Fruit fly (Drosophila melanogaster) whole organism, embryonic: ENCODE measurements around the gene Tmtc4.
A peak's percentile ranks its signal among the peaks of the same experiment; 100 is the strongest.

ENCODE experiments used
- Atf3 ChIP-seq: fragments of 200-800 bp; sonication (Bioruptor generic); optimal IDR thresholded peaks from 3 replicates; lab custom pipeline; 2016; ENCODE audit warnings: missing biosample characterization, missing genetic modification characterization
- B-H1 ChIP-seq: fragments of 200-800 bp; sonication (Bioruptor generic); IDR thresholded peaks from 3 replicates; pipeline ENCODE4 v1.3.6; 2022; ENCODE audit warnings: missing biosample characterization, missing genetic modification characterization
- CG10431 ChIP-seq: fragments of 200-800 bp; sonication (Bioruptor generic); optimal IDR thresholded peaks from 3 replicates; lab custom pipeline; 2018; ENCODE audit warnings: missing biosample characterization, mild to moderate bottlenecking, missing genetic modification characterization
- CG12104 ChIP-seq: fragments of 200-800 bp; sonication (Bioruptor generic); optimal IDR thresholded peaks from 3 replicates; lab custom pipeline; 2016; ENCODE audit warnings: missing biosample characterization, missing genetic modification characterization
- CG12769 ChIP-seq: fragments of 200-800 bp; sonication (Bioruptor generic); optimal IDR thresholded peaks from 2 replicates; lab custom pipeline; 2019; ENCODE audit warnings: missing biosample characterization, mild to moderate bottlenecking, missing genetic modification characterization, moderate library complexity
- CG15011 ChIP-seq: fragments of 200-800 bp; sonication (Bioruptor generic); optimal IDR thresholded peaks from 3 replicates; lab custom pipeline; 2018; ENCODE audit warnings: missing biosample characterization, mild to moderate bottlenecking, missing genetic modification characterization
- CG15601 ChIP-seq: fragments of 200-800 bp; sonication (Bioruptor generic); optimal IDR thresholded peaks from 3 replicates; lab custom pipeline; 2019; ENCODE audit warnings: missing biosample characterization, mild to moderate bottlenecking, missing genetic modification characterization, moderate library complexity
- CG16779 ChIP-seq: fragments of 200-800 bp; sonication (Bioruptor generic); IDR thresholded peaks from 2 replicates; pipeline ENCODE4 v1.3.6; 2022; ENCODE audit warnings: missing biosample characterization, missing genetic modification characterization
- CG17361 ChIP-seq: fragments of 200-800 bp; sonication (Bioruptor generic); IDR thresholded peaks from 3 replicates; pipeline ENCODE4 v1.3.6; 2022; ENCODE audit warnings: missing biosample characterization, missing genetic modification characterization
- CG2202 ChIP-seq: fragments of 200-800 bp; sonication (Bioruptor generic); optimal IDR thresholded peaks from 2 replicates; lab custom pipeline; 2018; ENCODE audit warnings: missing biosample characterization, mild to moderate bottlenecking, missing genetic modification characterization
- CG3838 ChIP-seq: fragments of 200-800 bp; sonication (Bioruptor generic); optimal IDR thresholded peaks from 3 replicates; lab custom pipeline; 2016; ENCODE audit warnings: missing biosample characterization, missing genetic modification characterization
- CG3847 ChIP-seq: fragments of 200-800 bp; sonication (Bioruptor generic); IDR thresholded peaks from 2 replicates; pipeline ENCODE4 v1.3.6; 2022; ENCODE audit warnings: missing biosample characterization, missing genetic modification characterization
- CG42726 ChIP-seq: fragments of 200-800 bp; sonication (Bioruptor generic); IDR thresholded peaks from 2 replicates; pipeline ENCODE4 v1.3.6; 2022; ENCODE audit warnings: missing biosample characterization, missing genetic modification characterization; ENCODE audit not compliant: partially characterized antibody
- CG6254 ChIP-seq: fragments of 200-800 bp; sonication (Bioruptor generic); optimal IDR thresholded peaks from 3 replicates; lab custom pipeline; 2017; ENCODE audit warnings: mild to moderate bottlenecking, missing biosample characterization, missing genetic modification reagents, missing genetic modification characterization
- CG6272 ChIP-seq: fragments of 200-800 bp; sonication (Bioruptor generic); IDR thresholded peaks from 2 replicates; pipeline ENCODE4 v1.3.6; 2022; ENCODE audit warnings: missing biosample characterization, missing genetic modification characterization
- CG7372 ChIP-seq: fragments of 200-800 bp; sonication (Bioruptor generic); IDR thresholded peaks from 2 replicates; pipeline ENCODE4 v1.3.6; 2022; ENCODE audit warnings: missing biosample characterization, missing genetic modification characterization
- CHES-1-like ChIP-seq: fragments of 200-800 bp; sonication (Bioruptor generic); optimal IDR thresholded peaks from 2 replicates; lab custom pipeline; 2016; ENCODE audit warnings: missing biosample characterization, missing genetic modification characterization
- Dfd ChIP-seq, 2 experiments: fragments of >200 bp; optimal IDR thresholded peaks; 2 replicates each; lab custom pipeline; 2017; ENCODE audit warnings: missing biosample characterization in 2 of 2, missing genetic modification characterization in 2 of 2
- Doc2 ChIP-seq: fragments of 200-800 bp; sonication (Bioruptor generic); IDR thresholded peaks from 2 replicates; pipeline ENCODE4 v1.3.6; 2022; ENCODE audit warnings: missing biosample characterization, missing genetic modification characterization
- Fer1 ChIP-seq: fragments of 200-800 bp; sonication (Bioruptor generic); optimal IDR thresholded peaks from 2 replicates; lab custom pipeline; 2017; ENCODE audit warnings: missing biosample characterization, mild to moderate bottlenecking, missing genetic modification characterization
- H15 ChIP-seq: fragments of 200-800 bp; sonication (Bioruptor generic); IDR thresholded peaks from 3 replicates; pipeline ENCODE4 v1.3.6; 2022; ENCODE audit warnings: missing biosample characterization, missing genetic modification characterization
- Hand ChIP-seq: fragments of 200-800 bp; sonication (Bioruptor generic); optimal IDR thresholded peaks from 2 replicates; lab custom pipeline; 2017; ENCODE audit warnings: mild to moderate bottlenecking, missing biosample characterization, missing genetic modification reagents, missing genetic modification characterization
- Hsf ChIP-seq: fragments of 200-800 bp; sonication (Bioruptor generic); optimal IDR thresholded peaks from 3 replicates; lab custom pipeline; 2016; ENCODE audit warnings: missing biosample characterization, missing genetic modification characterization
- Lhr ChIP-seq: fragments of 200-800 bp; sonication (Bioruptor generic); optimal IDR thresholded peaks from 3 replicates; lab custom pipeline; 2017; ENCODE audit warnings: mild to moderate bottlenecking, missing biosample characterization, missing genetic modification reagents, missing genetic modification characterization
- MESR4 ChIP-seq: fragments of 200-800 bp; sonication (Bioruptor generic); optimal IDR thresholded peaks from 2 replicates; lab custom pipeline; 2018; ENCODE audit warnings: missing biosample characterization, mild to moderate bottlenecking, missing genetic modification characterization, moderate library complexity
- MTF-1 ChIP-seq: fragments of 200-800 bp; sonication (Bioruptor generic); optimal IDR thresholded peaks from 2 replicates; lab custom pipeline; 2018; ENCODE audit warnings: missing biosample characterization, mild to moderate bottlenecking, missing genetic modification characterization, borderline replicate concordance
- Myb ChIP-seq: fragments of 200-800 bp; sonication (Bioruptor generic); optimal IDR thresholded peaks from 2 replicates; lab custom pipeline; 2016; ENCODE audit warnings: missing biosample characterization, missing genetic modification characterization
- NC2β ChIP-seq: fragments of 200-800 bp; sonication (Bioruptor generic); optimal IDR thresholded peaks from 2 replicates; lab custom pipeline; 2016; ENCODE audit warnings: missing biosample characterization, missing genetic modification characterization
- Oaz ChIP-seq: fragments of 200-800 bp; sonication (Bioruptor generic); IDR thresholded peaks from 2 replicates; pipeline ENCODE4 v1.3.6; 2022; ENCODE audit warnings: missing biosample characterization, missing genetic modification characterization
- Six4 ChIP-seq: fragments of 200-800 bp; sonication (Bioruptor generic); optimal IDR thresholded peaks from 2 replicates; lab custom pipeline; 2016; ENCODE audit warnings: missing biosample characterization, missing genetic modification characterization
- Sox102F ChIP-seq: fragments of 200-800 bp; sonication (Bioruptor generic); optimal IDR thresholded peaks from 2 replicates; lab custom pipeline; 2018; ENCODE audit warnings: missing biosample characterization, mild to moderate bottlenecking, missing genetic modification characterization, moderate library complexity
- abd-A ChIP-seq: fragments of 200-800 bp; sonication (Bioruptor generic); optimal IDR thresholded peaks from 3 replicates; lab custom pipeline; 2019; ENCODE audit warnings: missing biosample characterization, mild to moderate bottlenecking, missing genetic modification characterization, moderate library complexity
- aop ChIP-seq: fragments of 200-800 bp; sonication (Bioruptor generic); IDR thresholded peaks from 2 replicates; pipeline ENCODE4 v1.3.6; 2022; ENCODE audit warnings: missing biosample characterization, missing genetic modification characterization
- bigmax ChIP-seq: fragments of 200-800 bp; sonication (Bioruptor generic); optimal IDR thresholded peaks from 2 replicates; lab custom pipeline; 2018; ENCODE audit warnings: missing biosample characterization, mild to moderate bottlenecking, missing genetic modification characterization
- cato ChIP-seq: fragments of 200-800 bp; sonication (Bioruptor generic); optimal IDR thresholded peaks from 2 replicates; lab custom pipeline; 2016; ENCODE audit warnings: missing biosample characterization, missing genetic modification characterization, borderline replicate concordance
- caup ChIP-seq: fragments of 200-800 bp; sonication (Bioruptor generic); optimal IDR thresholded peaks from 3 replicates; lab custom pipeline; 2017; ENCODE audit warnings: missing biosample characterization, mild to moderate bottlenecking, missing genetic modification characterization, moderate library complexity; ENCODE audit not compliant: severe bottlenecking
- ewg ChIP-seq: fragments of 200-800 bp; sonication (Bioruptor generic); optimal IDR thresholded peaks from 3 replicates; lab custom pipeline; 2017; ENCODE audit warnings: mild to moderate bottlenecking, missing biosample characterization, missing genetic modification reagents, missing genetic modification characterization
- gt ChIP-seq: fragments of 200-800 bp; sonication (Bioruptor generic); IDR thresholded peaks from 2 replicates; pipeline ENCODE4 v1.3.6; 2022; ENCODE audit warnings: missing biosample characterization, missing genetic modification characterization
- hbn ChIP-seq: fragments of 200-800 bp; sonication (Bioruptor generic); IDR thresholded peaks from 2 replicates; pipeline ENCODE4 v1.3.6; 2022; ENCODE audit warnings: missing biosample characterization, missing genetic modification characterization; ENCODE audit not compliant: partially characterized antibody
- ind ChIP-seq: fragments of 200-800 bp; sonication (Bioruptor generic); optimal IDR thresholded peaks from 3 replicates; lab custom pipeline; 2016; ENCODE audit warnings: missing biosample characterization, missing genetic modification characterization
- luna ChIP-seq: fragments of 200-800 bp; sonication (Bioruptor generic); optimal IDR thresholded peaks from 2 replicates; lab custom pipeline; 2016; ENCODE audit warnings: missing biosample characterization, missing genetic modification characterization
- otp ChIP-seq: fragments of 200-800 bp; sonication (Bioruptor generic); IDR thresholded peaks from 3 replicates; pipeline ENCODE4, ENCODE4 v1.3.6; 2022; ENCODE audit warnings: missing biosample characterization, missing genetic modification characterization
- pan ChIP-seq, 4 experiments: fragments of >200 bp in 3 of 4; fragments of 200-800 bp in 1 of 4; sonication (Bioruptor generic) in 1 of 4; optimal IDR thresholded peaks in 3 of 4; IDR thresholded peaks in 1 of 4; 2 replicates each; pipeline versions ENCODE4 v1.3.6 to Lab custom; 2017 to 2022; ENCODE audit warnings: missing biosample characterization in 2 of 4, missing genetic modification characterization in 2 of 4, mixed read lengths in 1 of 4
- psq ChIP-seq: fragments of 200-800 bp; sonication (Bioruptor generic); optimal IDR thresholded peaks from 2 replicates; lab custom pipeline; 2017; ENCODE audit warnings: missing biosample characterization, missing genetic modification characterization
- ranshi ChIP-seq: fragments of 200-800 bp; sonication (Bioruptor generic); IDR thresholded peaks from 2 replicates; pipeline ENCODE4 v1.3.6; 2022; ENCODE audit warnings: missing biosample characterization, missing genetic modification characterization
- shn ChIP-seq: fragments of 200-800 bp; sonication (Bioruptor generic); optimal IDR thresholded peaks from 3 replicates; lab custom pipeline; 2016; ENCODE audit warnings: missing biosample characterization, missing genetic modification characterization
- vnd ChIP-seq: fragments of 200-800 bp; sonication (Bioruptor generic); IDR thresholded peaks from 3 replicates; pipeline ENCODE4 v1.3.6; 2022; ENCODE audit warnings: missing biosample characterization, missing genetic modification characterization; ENCODE audit not compliant: partially characterized antibody
- z ChIP-seq: fragments of 200-800 bp; sonication (Bioruptor generic); IDR thresholded peaks from 3 replicates; pipeline ENCODE4 v1.3.6; 2022; ENCODE audit warnings: missing biosample characterization, missing genetic modification characterization
- zen ChIP-seq: fragments of 200-800 bp; sonication (Bioruptor generic); optimal IDR thresholded peaks from 3 replicates; lab custom pipeline; 2018; ENCODE audit warnings: missing biosample characterization, mild to moderate bottlenecking, missing genetic modification characterization, moderate library complexity
- zen2 ChIP-seq: fragments of 200-800 bp; sonication (Bioruptor generic); IDR thresholded peaks from 3 replicates; pipeline ENCODE4 v1.3.6; 2022; ENCODE audit warnings: missing biosample characterization, missing genetic modification characterization; ENCODE audit not compliant: partially characterized antibody

Tmtc4 gene

dm6 chr3R:15332994-15333393 lies 18.0 kb upstream of the Tmtc4 start, which contains the start of the genes Fkbp39 and Cyfip (continued):
- TF ChIP-seq CG17361 (GFP tag; lab: Robert Waterston, UW) (no peak), CG2202 (tag; lab: Kevin White, UChicago) (peak; percentile 18), ranshi (GFP tag; lab: Robert Waterston, UW) (no peak; the same call in 1 of the 2 replicates), CG7372 (GFP tag; lab: Robert Waterston, UW) (no peak), CG42726 (GFP tag; lab: Robert Waterston, UW) (peak; percentile 80), Six4 (GFP tag; lab: Kevin White, UChicago) (peak; percentile 36), zen (tag; lab: Kevin White, UChicago) (peak; percentile 54), CG15601 (tag; lab: Kevin White, UChicago) (peak; percentile 53), caup (GFP tag; lab: Kevin White, UChicago) (peak; percentile 64), CG10431 (GFP tag; lab: Kevin White, UChicago) (no peak), ind (GFP tag; lab: Kevin White, UChicago) (peak; percentile 25), NC2β (GFP tag; lab: Kevin White, UChicago) (peak; percentile 80), CG12104 (GFP tag; lab: Kevin White, UChicago) (no peak), vnd (GFP tag; lab: Robert Waterston, UW) (peak; percentile 44; the same call in 1 of the 3 replicates), bigmax (GFP tag; lab: Kevin White, UChicago) (peak; percentile 26), CG12769 (tag; lab: Kevin White, UChicago) (no peak), ewg (GFP tag; lab: Kevin White, UChicago) (peak; percentile 96), Dfd (GFP tag; optimal IDR thresholded peaks at IDR 0.05; lab: Kevin White, UChicago) (no peak), cato (GFP tag; lab: Kevin White, UChicago) (no peak), luna (GFP tag; lab: Kevin White, UChicago) (peak; percentile 7), Hsf (GFP tag; lab: Kevin White, UChicago) (peak; percentile 46), H15 (GFP tag; lab: Robert Waterston, UW) (no peak), Oaz (GFP tag; lab: Robert Waterston, UW) (no peak), CG6254 (no peak), pan (optimal IDR thresholded peaks at IDR 0.05; lab: Kevin White, UChicago) (no peak), pan (GFP tag; optimal IDR thresholded peaks at IDR 0.05 in 1 of 2, IDR thresholded peaks at IDR 0.05 in 1 of 2) (peak in 1 of 2 experiments; percentile 54), MESR4 (GFP tag; lab: Kevin White, UChicago) (peak; percentile 94), Fer1 (GFP tag; lab: Kevin White, UChicago) (peak; percentile 69), Hand (GFP tag; lab: Kevin White, UChicago) (no peak), CG15011 (GFP tag; lab: Kevin White, UChicago) (no peak), CHES-1-like (GFP tag; lab: Kevin White, UChicago) (peak; percentile 92), zen2 (GFP tag; lab: Robert Waterston, UW) (peak; percentile 31; the same call in 1 of the 3 replicates), gt (no peak), B-H1 (GFP tag; lab: Robert Waterston, UW) (no peak), Myb (GFP tag; lab: Kevin White, UChicago) (peak; percentile 69), otp (GFP tag; lab: Robert Waterston, UW) (no peak), hbn (GFP tag; lab: Robert Waterston, UW) (peak; percentile 65), psq (GFP tag; lab: Kevin White, UChicago) (no peak), CG3838 (GFP tag; lab: Kevin White, UChicago) (no peak), Lhr (GFP tag; lab: Kevin White, UChicago) (peak; percentile 94), shn (GFP tag; lab: Kevin White, UChicago) (peak; percentile 49), Sox102F (no peak), MTF-1 (no peak), CG6272 (GFP tag; lab: Robert Waterston, UW) (peak; percentile 43; the same call in 1 of the 2 replicates), aop (GFP tag; lab: Robert Waterston, UW) (no peak), CG3847 (peak; percentile 69), z (GFP tag; lab: Robert Waterston, UW) (no peak), Atf3 (GFP tag; lab: Kevin White, UChicago) (no peak), abd-A (tag; lab: Kevin White, UChicago) (no peak), Doc2 (GFP tag; lab: Robert Waterston, UW) (no peak), CG16779 (GFP tag; lab: Robert Waterston, UW) (no peak)
